Fruit fly (Drosophila melanogaster): ENCODE measurements around the gene Lsd-2.

Gene Lsd-2

dm6 chrX:15074646-15075351 is 1.2 kb downstream of the Lsd-2 start (continued):
- TF ChIP-seq fd64A (GFP tag; optimal IDR thresholded peaks at IDR 0.05) (peak; percentile 48), ftz-f1 (GFP tag; optimal IDR thresholded peaks at IDR 0.05) (peak; percentile 58), Opbp (GFP tag; IDR thresholded peaks at IDR 0.05; ENCODE audit: partially characterized antibody) (no peak), BtbVII (GFP tag; optimal IDR thresholded peaks at IDR 0.05) (peak; percentile 86), Meics (GFP tag; optimal IDR thresholded peaks at IDR 0.05) (peak; percentile 91), esg (GFP tag; conservative IDR thresholded peaks at IDR 0.05) (peak; percentile 81), twi (tag; optimal IDR thresholded peaks at IDR 0.05) (peak; percentile 68), CG15073 (GFP tag; optimal IDR thresholded peaks at IDR 0.05) (peak; percentile 58), CG3281 (GFP tag; optimal IDR thresholded peaks at IDR 0.05) (peak; percentile 90), CG8944 (GFP tag; optimal IDR thresholded peaks at IDR 0.05) (peak; percentile 88), CG9797 (GFP tag; optimal IDR thresholded peaks at IDR 0.05) (peak; percentile 26), CG7271 (tag; optimal IDR thresholded peaks at IDR 0.05) (no peak), NC2β (GFP tag; optimal IDR thresholded peaks at IDR 0.05) (peak; percentile 92), CG18262 (tag; optimal IDR thresholded peaks at IDR 0.05) (peak; percentile 77), CG11696 (GFP tag; IDR thresholded peaks at IDR 0.05) (peak; percentile 66), CG31224 (GFP tag; IDR thresholded peaks at IDR 0.05) (peak; percentile 67), Bteb2 (GFP tag; optimal IDR thresholded peaks at IDR 0.05) (peak; percentile 87), CG18764 (GFP tag; optimal IDR thresholded peaks at IDR 0.05) (peak; percentile 69), Vsx1 (GFP tag; optimal IDR thresholded peaks at IDR 0.05) (peak; percentile 50), corto (GFP tag; optimal IDR thresholded peaks at IDR 0.05) (no peak), p53 (GFP tag; optimal IDR thresholded peaks at IDR 0.05) (peak; percentile 86), CG5953 (GFP tag; IDR thresholded peaks at IDR 0.05) (peak; percentile 83), CG7963 (GFP tag; IDR thresholded peaks at IDR 0.05; ENCODE audit: partially characterized antibody) (no peak), sc (optimal IDR thresholded peaks at IDR 0.05) (no peak), sc (GFP tag; optimal IDR thresholded peaks at IDR 0.05) (peak; percentile 48), CG15011 (GFP tag; optimal IDR thresholded peaks at IDR 0.05) (peak; percentile 67), CG1647 (GFP tag; optimal IDR thresholded peaks at IDR 0.05) (peak; percentile 88), onecut (GFP tag; IDR thresholded peaks at IDR 0.05) (peak; percentile 94), B-H2 (GFP tag; optimal IDR thresholded peaks at IDR 0.05) (peak; percentile 75), zf30C (GFP tag; optimal IDR thresholded peaks at IDR 0.05) (no peak), lmd (GFP tag; IDR thresholded peaks at IDR 0.05) (peak; percentile 91), sob (GFP tag; IDR thresholded peaks at IDR 0.05) (peak; percentile 91), CG7786 (GFP tag; optimal IDR thresholded peaks at IDR 0.05) (peak; percentile 93), tna (GFP tag; IDR thresholded peaks at IDR 0.05; ENCODE audit: partially characterized antibody) (no peak), CG6791 (GFP tag; IDR thresholded peaks at IDR 0.05; ENCODE audit: partially characterized antibody) (no peak), CG8924 (tag; optimal IDR thresholded peaks at IDR 0.05) (peak; percentile 89), CG11695 (GFP tag; IDR thresholded peaks at IDR 0.05) (peak; percentile 83), CG12769 (tag; optimal IDR thresholded peaks at IDR 0.05) (peak; percentile 92), wek (GFP tag; optimal IDR thresholded peaks at IDR 0.05) (peak; percentile 12), Atf-2 (GFP tag; optimal IDR thresholded peaks at IDR 0.05) (peak; percentile 93), CG18619 (GFP tag; optimal IDR thresholded peaks at IDR 0.05) (peak; percentile 86), salm (tag; optimal IDR thresholded peaks at IDR 0.05) (no peak), CG13775 (GFP tag; optimal IDR thresholded peaks at IDR 0.05) (peak; percentile 86), CG6765 (GFP tag; optimal IDR thresholded peaks at IDR 0.05) (peak; percentile 78), CG8281 (tag; optimal IDR thresholded peaks at IDR 0.05) (peak; percentile 57), CG14710 (tag; optimal IDR thresholded peaks at IDR 0.05) (peak; percentile 75), Taf1 (GFP tag; IDR thresholded peaks at IDR 0.05) (peak; percentile 82), fru (optimal IDR thresholded peaks at IDR 0.05) (no peak), NfI (GFP tag; optimal IDR thresholded peaks at IDR 0.05) (peak; percentile 89), CG30403 (GFP tag; optimal IDR thresholded peaks at IDR 0.05) (peak; percentile 95)
